Worm (Caenorhabditis elegans) whole organism, L2 larva: ENCODE data around the gene rpl-16.

Experiments used
- ama-1 ChIP-seq: fragments of 150-350 bp; optimal IDR thresholded peaks from 2 replicates; lab custom pipeline; 2018; ENCODE audit warnings: inconsistent platforms
- ceh-82 ChIP-seq: fragments of 150-350 bp; optimal IDR thresholded peaks from 2 replicates; lab custom pipeline; 2014; ENCODE audit warnings: missing biosample characterization, missing genetic modification characterization
- egl-27 ChIP-seq: sonication (generic microtip); optimal IDR thresholded peaks from 3 replicates; lab custom pipeline; 2017; ENCODE audit warnings: missing biosample characterization, missing genetic modification reagents, missing genetic modification characterization
- lin-11 ChIP-seq: fragments of 150-350 bp; sonication (generic microtip); optimal IDR thresholded peaks from 2 replicates; lab custom pipeline; 2014; ENCODE audit warnings: missing biosample characterization, missing genetic modification characterization, inconsistent platforms, mixed read lengths
- lsy-2 ChIP-seq, 2 experiments: fragments of 150-350 bp in 1 of 2; sonication (generic microtip) in 1 of 2; optimal IDR thresholded peaks; 2 replicates each; lab custom pipeline; 2014 to 2017; ENCODE audit warnings: missing biosample characterization in 2 of 2, missing genetic modification characterization in 2 of 2
- nhr-11 ChIP-seq: fragments of 150-350 bp; optimal IDR thresholded peaks from 2 replicates; lab custom pipeline; 2014; ENCODE audit warnings: missing biosample characterization, missing genetic modification characterization
- nhr-25 ChIP-seq: fragments of 150-350 bp; sonication (generic microtip); optimal IDR thresholded peaks from 3 replicates; lab custom pipeline; 2014; ENCODE audit warnings: missing biosample characterization, missing genetic modification characterization
- nhr-77 ChIP-seq: fragments of 150-350 bp; optimal IDR thresholded peaks from 2 replicates; lab custom pipeline; 2014; ENCODE audit warnings: missing biosample characterization, missing genetic modification characterization
- unc-39 ChIP-seq: fragments of 150-350 bp; optimal IDR thresholded peaks from 2 replicates; lab custom pipeline; 2014; ENCODE audit warnings: missing biosample characterization, missing genetic modification characterization

- no peak for TF ChIP-seq lsy-2 (tag; optimal IDR thresholded peaks at IDR 0.05; lab: Kevin White, UChicago)
- no peak for TF ChIP-seq nhr-25
- TF ChIP-seq nhr-77 (tag; lab: Kevin White, UChicago): no peak
- TF ChIP-seq nhr-11 (tag; lab: Kevin White, UChicago): no peak
- no peak for TF ChIP-seq ama-1
- no peak for TF ChIP-seq unc-39 (tag; lab: Kevin White, UChicago)
- no peak for TF ChIP-seq ceh-82 (tag; lab: Kevin White, UChicago)
- no peak for TF ChIP-seq lin-11 (tag; lab: Kevin White, UChicago)
- TF ChIP-seq egl-27 (tag; lab: Kevin White, UChicago): no peak
These were observed 30.8 kb upstream of the rpl-16 start for ce11 chrIII:3534185-3534584.
